Fruit fly (Drosophila melanogaster) whole organism, embryonic: ENCODE results near the gene CG34427.

Source experiments
- Atf-2 ChIP-seq: fragments of 200-800 bp; sonication (Bioruptor generic); optimal IDR thresholded peaks from 2 replicates; lab custom pipeline; 2016; ENCODE audit warnings: missing biosample characterization, missing genetic modification characterization
- CG1024 ChIP-seq: fragments of 200-800 bp; sonication (Bioruptor generic); IDR thresholded peaks from 2 replicates; pipeline ENCODE4 v1.3.6; 2022; ENCODE audit warnings: missing biosample characterization, missing genetic modification characterization
- CG11085 ChIP-seq: fragments of 200-800 bp; sonication (Bioruptor generic); IDR thresholded peaks from 2 replicates; pipeline ENCODE4 v1.3.6; 2022; ENCODE audit warnings: missing biosample characterization, missing genetic modification characterization
- CG11695 ChIP-seq: fragments of 200-800 bp; sonication (Bioruptor generic); IDR thresholded peaks from 3 replicates; pipeline ENCODE4 v1.3.6; 2022; ENCODE audit warnings: missing biosample characterization, missing genetic modification characterization
- CG14667 ChIP-seq: fragments of 200-800 bp; sonication (Bioruptor generic); IDR thresholded peaks from 2 replicates; pipeline ENCODE4 v1.3.6; 2022; ENCODE audit warnings: missing biosample characterization, missing genetic modification characterization
- CG14965 ChIP-seq: fragments of 200-800 bp; sonication (Bioruptor generic); optimal IDR thresholded peaks from 2 replicates; lab custom pipeline; 2016; ENCODE audit warnings: missing biosample characterization, missing genetic modification characterization, borderline replicate concordance
- CG15601 ChIP-seq: fragments of 200-800 bp; sonication (Bioruptor generic); optimal IDR thresholded peaks from 3 replicates; lab custom pipeline; 2019; ENCODE audit warnings: missing biosample characterization, mild to moderate bottlenecking, missing genetic modification characterization, moderate library complexity
- CG16813 ChIP-seq: fragments of 200-800 bp; sonication (Bioruptor generic); IDR thresholded peaks from 3 replicates; pipeline ENCODE4 v1.3.6; 2022; ENCODE audit warnings: missing biosample characterization, missing genetic modification characterization; ENCODE audit not compliant: partially characterized antibody
- CG17359 ChIP-seq: fragments of 200-800 bp; sonication (Bioruptor generic); optimal IDR thresholded peaks from 3 replicates; lab custom pipeline; 2018; ENCODE audit warnings: missing biosample characterization, mild to moderate bottlenecking, missing genetic modification characterization, moderate library complexity
- CG17829 ChIP-seq: fragments of 200-800 bp; optimal IDR thresholded peaks from 2 replicates; lab custom pipeline; 2019; ENCODE audit warnings: missing biosample characterization, mild to moderate bottlenecking, missing genetic modification characterization, moderate library complexity
- CG18262 ChIP-seq: fragments of 200-800 bp; optimal IDR thresholded peaks from 3 replicates; lab custom pipeline; 2019; ENCODE audit warnings: missing biosample characterization, mild to moderate bottlenecking, missing genetic modification characterization, moderate library complexity
- CG18764 ChIP-seq: fragments of 200-800 bp; sonication (Bioruptor generic); optimal IDR thresholded peaks from 3 replicates; lab custom pipeline; 2016; ENCODE audit warnings: missing biosample characterization, missing genetic modification characterization
- CG2120 ChIP-seq: fragments of 200-800 bp; sonication (Bioruptor generic); optimal IDR thresholded peaks from 3 replicates; lab custom pipeline; 2016; ENCODE audit warnings: missing biosample characterization, missing genetic modification characterization
- CG2199 ChIP-seq: fragments of 200-800 bp; sonication (Bioruptor generic); IDR thresholded peaks from 3 replicates; pipeline ENCODE4 v1.3.6; 2022; ENCODE audit warnings: missing biosample characterization, missing genetic modification characterization
- CG31441 ChIP-seq: fragments of 200-800 bp; sonication (Bioruptor generic); IDR thresholded peaks from 2 replicates; pipeline ENCODE4 v1.3.6; 2022; ENCODE audit warnings: missing biosample characterization, missing genetic modification characterization
- CG3995 ChIP-seq: fragments of 200-800 bp; sonication (Bioruptor generic); optimal IDR thresholded peaks from 3 replicates; lab custom pipeline; 2016; ENCODE audit warnings: missing biosample characterization, missing genetic modification characterization
- CG42726 ChIP-seq: fragments of 200-800 bp; sonication (Bioruptor generic); IDR thresholded peaks from 2 replicates; pipeline ENCODE4 v1.3.6; 2022; ENCODE audit warnings: missing biosample characterization, missing genetic modification characterization; ENCODE audit not compliant: partially characterized antibody
- CG7745 ChIP-seq: fragments of 200-800 bp; sonication (Bioruptor generic); optimal IDR thresholded peaks from 2 replicates; lab custom pipeline; 2018; ENCODE audit warnings: missing biosample characterization, mild to moderate bottlenecking, missing genetic modification characterization, moderate library complexity
- CG9817 ChIP-seq: fragments of 200-800 bp; sonication (Bioruptor generic); optimal IDR thresholded peaks from 2 replicates; lab custom pipeline; 2018; ENCODE audit warnings: missing biosample characterization, mild to moderate bottlenecking, missing genetic modification characterization, moderate library complexity
- CG9932 ChIP-seq: fragments of 200-800 bp; sonication (Bioruptor generic); IDR thresholded peaks from 2 replicates; pipeline ENCODE4 v1.3.6; 2022; ENCODE audit warnings: missing biosample characterization, missing genetic modification characterization
- CoRest ChIP-seq: fragments of 200-800 bp; sonication (Bioruptor generic); optimal IDR thresholded peaks from 3 replicates; lab custom pipeline; 2018; ENCODE audit warnings: missing biosample characterization, mild to moderate bottlenecking, missing genetic modification characterization, moderate library complexity
- Doc3 ChIP-seq: fragments of 200-800 bp; sonication (Bioruptor generic); IDR thresholded peaks from 3 replicates; pipeline ENCODE4 v1.3.6; 2022; ENCODE audit warnings: missing biosample characterization, missing genetic modification characterization; ENCODE audit not compliant: partially characterized antibody
- Ets65A ChIP-seq: fragments of 200-800 bp; sonication (Bioruptor generic); peaks from one replicate; lab custom pipeline; 2016; ENCODE audit warnings: missing biosample characterization, missing genetic modification characterization
- Ets97D ChIP-seq: fragments of 200-800 bp; sonication (Bioruptor generic); optimal IDR thresholded peaks from 3 replicates; lab custom pipeline; 2016; ENCODE audit warnings: missing biosample characterization, missing genetic modification characterization
- Fer3 ChIP-seq: fragments of 200-800 bp; sonication (Bioruptor generic); optimal IDR thresholded peaks from 2 replicates; lab custom pipeline; 2018; ENCODE audit warnings: missing biosample characterization, mild to moderate bottlenecking, missing genetic modification characterization, moderate library complexity
- GATAe ChIP-seq: fragments of 200-800 bp; sonication (Bioruptor generic); conservative IDR thresholded peaks from 2 replicates; pipeline ENCODE4 v1.3.6; 2022; ENCODE audit warnings: missing biosample characterization, missing genetic modification characterization
- Hr78 ChIP-seq, 2 experiments: fragments of 200-800 bp in 1 of 2; fragments of >200 bp in 1 of 2; sonication (Bioruptor generic) in 1 of 2; optimal IDR thresholded peaks; 2 replicates each; lab custom pipeline; 2017 to 2019; ENCODE audit warnings: missing biosample characterization in 2 of 2, missing genetic modification characterization in 2 of 2, mild to moderate bottlenecking in 1 of 2, moderate library complexity in 1 of 2
- Lim3 ChIP-seq: fragments of 200-800 bp; sonication (Bioruptor generic); IDR thresholded peaks from 2 replicates; pipeline ENCODE4 v1.3.6; 2022; ENCODE audit warnings: missing biosample characterization, missing genetic modification characterization
- Lpt ChIP-seq: fragments of >200 bp; optimal IDR thresholded peaks from 2 replicates; lab custom pipeline; 2018; ENCODE audit warnings: missing biosample characterization, missing genetic modification characterization
- MBD-R2 ChIP-seq: fragments of 200-800 bp; sonication (Bioruptor generic); IDR thresholded peaks from 2 replicates; pipeline ENCODE4 v1.3.6; 2022; ENCODE audit warnings: missing biosample characterization, missing genetic modification characterization
- Neu2 ChIP-seq: fragments of 200-800 bp; sonication (Bioruptor generic); optimal IDR thresholded peaks from 3 replicates; lab custom pipeline; 2016; ENCODE audit warnings: missing biosample characterization, missing genetic modification characterization, borderline replicate concordance
- Rx ChIP-seq: fragments of 200-800 bp; sonication (Bioruptor generic); IDR thresholded peaks from 2 replicates; pipeline ENCODE4 v1.3.6; 2022; ENCODE audit warnings: missing biosample characterization, missing genetic modification characterization
- TFAM ChIP-seq: fragments of 200-800 bp; sonication (Bioruptor generic); optimal IDR thresholded peaks from 2 replicates; lab custom pipeline; 2017; ENCODE audit warnings: missing biosample characterization, missing genetic modification characterization, inconsistent platforms
- Xrp1 ChIP-seq: fragments of 200-800 bp; sonication (Bioruptor generic); IDR thresholded peaks from 2 replicates; pipeline ENCODE4 v1.3.6; 2022; ENCODE audit warnings: missing biosample characterization, missing genetic modification characterization
- chinmo ChIP-seq: fragments of 200-800 bp; sonication (Bioruptor generic); IDR thresholded peaks from 4 replicates; pipeline ENCODE4 v1.3.6; 2022; ENCODE audit warnings: missing biosample characterization, missing genetic modification characterization; ENCODE audit not compliant: partially characterized antibody
- en ChIP-seq: fragments of 200-800 bp; sonication (Bioruptor generic); optimal IDR thresholded peaks from 2 replicates; lab custom pipeline; 2016; ENCODE audit warnings: missing biosample characterization, missing genetic modification characterization
- fu2 ChIP-seq: fragments of 200-800 bp; sonication (Bioruptor generic); optimal IDR thresholded peaks from 2 replicates; lab custom pipeline; 2016; ENCODE audit warnings: missing biosample characterization, missing genetic modification characterization
- gfzf ChIP-seq: fragments of 200-800 bp; sonication (Bioruptor generic); optimal IDR thresholded peaks from 2 replicates; lab custom pipeline; 2016; ENCODE audit warnings: missing biosample characterization, mild to moderate bottlenecking, missing genetic modification characterization, moderate library complexity
- ken ChIP-seq: fragments of 200-800 bp; sonication (Bioruptor generic); IDR thresholded peaks from 3 replicates; pipeline ENCODE4 v1.3.6; 2022; ENCODE audit warnings: missing biosample characterization, missing genetic modification characterization
- lov ChIP-seq, 2 experiments: fragments of 200-800 bp in 1 of 2; fragments of >200 bp in 1 of 2; sonication (Bioruptor generic) in 1 of 2; IDR thresholded peaks in 1 of 2; optimal IDR thresholded peaks in 1 of 2; 2 replicates in 1 of 2; 3 replicates in 1 of 2; pipeline versions ENCODE4 v1.3.6 to Lab custom; 2017 to 2022; ENCODE audit warnings: missing biosample characterization in 1 of 2, missing genetic modification characterization in 1 of 2
- mld ChIP-seq: fragments of 200-800 bp; sonication (Bioruptor generic); IDR thresholded peaks from 3 replicates; pipeline ENCODE4 v1.3.6; 2022; ENCODE audit warnings: missing biosample characterization, missing genetic modification characterization; ENCODE audit not compliant: partially characterized antibody
- nerfin-1 ChIP-seq: fragments of 200-800 bp; sonication (Bioruptor generic); optimal IDR thresholded peaks from 3 replicates; lab custom pipeline; 2019; ENCODE audit warnings: missing biosample characterization, mild to moderate bottlenecking, missing genetic modification characterization, moderate library complexity
- p53 ChIP-seq: fragments of 200-800 bp; sonication (Bioruptor generic); optimal IDR thresholded peaks from 2 replicates; lab custom pipeline; 2016; ENCODE audit warnings: missing biosample characterization, missing genetic modification characterization
- peb ChIP-seq: fragments of 200-800 bp; sonication (Bioruptor generic); IDR thresholded peaks from 2 replicates; pipeline ENCODE4 v1.3.6; 2022; ENCODE audit warnings: missing biosample characterization, missing genetic modification characterization
- pho ChIP-seq: fragments of 200-800 bp; sonication (Bioruptor generic); optimal IDR thresholded peaks from 2 replicates; lab custom pipeline; 2016; ENCODE audit warnings: missing biosample characterization, missing genetic modification characterization
- psq ChIP-seq: fragments of 200-800 bp; sonication (Bioruptor generic); optimal IDR thresholded peaks from 2 replicates; lab custom pipeline; 2017; ENCODE audit warnings: missing biosample characterization, missing genetic modification characterization
- seq ChIP-seq: fragments of 200-800 bp; sonication (Bioruptor generic); IDR thresholded peaks from 2 replicates; pipeline ENCODE4 v1.3.6; 2022; ENCODE audit warnings: missing biosample characterization, missing genetic modification characterization
- trh ChIP-seq: fragments of 200-800 bp; sonication (Bioruptor generic); optimal IDR thresholded peaks from 2 replicates; lab custom pipeline; 2016; ENCODE audit warnings: missing biosample characterization, missing genetic modification characterization
- tup ChIP-seq: fragments of 200-800 bp; sonication (Bioruptor generic); optimal IDR thresholded peaks from 2 replicates; lab custom pipeline; 2016; ENCODE audit warnings: missing biosample characterization, mild to moderate bottlenecking, missing genetic modification characterization, moderate library complexity

The CG34427 gene

DNA sequence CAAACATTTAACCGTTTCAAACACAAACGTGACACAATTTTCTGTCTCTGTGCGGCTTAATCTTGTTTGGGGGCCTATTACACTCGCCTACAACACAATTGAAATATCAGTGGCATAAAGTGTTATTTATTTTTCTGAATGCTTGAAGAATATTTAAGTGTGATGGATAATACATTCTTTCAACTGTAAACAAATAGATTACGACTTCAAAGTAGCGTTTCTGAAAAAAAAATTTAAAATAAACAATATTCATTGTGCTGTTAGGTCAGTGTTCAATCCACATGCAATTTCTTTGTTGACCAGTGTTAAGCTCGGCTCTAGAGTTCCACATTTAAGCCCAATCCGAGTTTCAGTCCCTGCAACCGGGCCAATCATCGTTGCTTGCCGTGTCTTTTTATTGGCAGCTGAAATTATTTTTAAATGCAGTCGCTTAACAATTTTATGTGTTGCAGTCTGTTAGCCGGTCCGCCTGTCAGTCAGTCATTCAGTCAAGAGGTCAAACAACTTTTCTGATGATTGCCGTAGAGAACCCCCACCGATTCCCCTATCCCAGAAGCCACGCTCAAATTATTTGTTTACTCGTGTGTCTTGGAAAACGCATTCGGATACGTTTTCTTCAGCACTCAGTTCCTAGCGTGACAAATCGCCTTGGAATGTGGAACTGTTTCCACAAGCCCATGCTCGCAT lies 31.4 kb upstream of the CG34427 start (continued):
- no peak for TF ChIP-seq CG11085 (GFP tag; lab: Robert Waterston, UW)
- no peak for TF ChIP-seq CG2120 (GFP tag; lab: Kevin White, UChicago)
- peak; percentile 38; the same call in 1 of the 2 replicates for TF ChIP-seq CG14667 (GFP tag; lab: Robert Waterston, UW)
- peak; percentile 48 for TF ChIP-seq CG18764 (GFP tag; lab: Kevin White, UChicago)
- no peak for TF ChIP-seq Ets65A (GFP tag; lab: Kevin White, UChicago)
- peak; percentile 35; the same call in 1 of the 2 replicates for TF ChIP-seq Rx
- no peak for TF ChIP-seq p53
- no peak for TF ChIP-seq Ets97D
- peak; percentile 58 for TF ChIP-seq en (GFP tag; lab: Kevin White, UChicago)
- TF ChIP-seq CG17829 (tag; lab: Kevin White, UChicago): peak; percentile 81
- peak; percentile 53 for TF ChIP-seq Atf-2
- TF ChIP-seq ken: peak; percentile 22; the same call in 1 of the 3 replicates
- TF ChIP-seq CG31441: peak; percentile 86
- no peak for TF ChIP-seq Doc3 (GFP tag; lab: Robert Waterston, UW)
- TF ChIP-seq seq: peak; percentile 76
- no peak for TF ChIP-seq chinmo (GFP tag; lab: Robert Waterston, UW)
- TF ChIP-seq CG7745 (tag; lab: Kevin White, UChicago): no peak
- TF ChIP-seq CG18262 (tag; lab: Kevin White, UChicago): peak; percentile 86
- peak; percentile 35 for TF ChIP-seq trh
- TF ChIP-seq Fer3 (tag; lab: Kevin White, UChicago): peak; percentile 55
- no peak for TF ChIP-seq CG2199 (GFP tag; lab: Robert Waterston, UW)
- TF ChIP-seq MBD-R2 (GFP tag; lab: Robert Waterston, UW): no peak
- no peak for TF ChIP-seq CG14965 (GFP tag; lab: Kevin White, UChicago)
- TF ChIP-seq Hr78 (GFP tag; optimal IDR thresholded peaks at IDR 0.05; lab: Kevin White, UChicago): peak in 1 of 2 experiments; percentile 73
- no peak for TF ChIP-seq gfzf (GFP tag; lab: Kevin White, UChicago)
- no peak for TF ChIP-seq CG1024
- TF ChIP-seq CoRest: peak; percentile 82
- peak; percentile 88 for TF ChIP-seq Xrp1
- no peak for TF ChIP-seq GATAe (GFP tag; lab: Robert Waterston, UW)
- no peak for TF ChIP-seq CG9932 (GFP tag; lab: Robert Waterston, UW)
- no peak for TF ChIP-seq psq
- TF ChIP-seq CG42726 (GFP tag; lab: Robert Waterston, UW): no peak
- TF ChIP-seq CG9817 (tag; lab: Kevin White, UChicago): peak; percentile 39
- TF ChIP-seq CG3995 (GFP tag; lab: Kevin White, UChicago): no peak
- TF ChIP-seq Neu2 (GFP tag; lab: Kevin White, UChicago): no peak
- TF ChIP-seq TFAM (GFP tag; lab: Kevin White, UChicago): no peak
- peak; percentile 79 for TF ChIP-seq CG17359 (tag; lab: Kevin White, UChicago)
- TF ChIP-seq Lim3 (GFP tag; lab: Robert Waterston, UW): no peak
- TF ChIP-seq mld: no peak
- no peak for TF ChIP-seq Lpt
- peak; percentile 50 for TF ChIP-seq tup (GFP tag; lab: Kevin White, UChicago)
- TF ChIP-seq pho: no peak
- TF ChIP-seq CG11695 (GFP tag; lab: Robert Waterston, UW): peak; percentile 73; the same call in 2 of the 3 replicates
- TF ChIP-seq fu2 (GFP tag; lab: Kevin White, UChicago): no peak
- TF ChIP-seq nerfin-1 (tag; lab: Kevin White, UChicago): peak; percentile 72
- no peak for TF ChIP-seq lov (optimal IDR thresholded peaks at IDR 0.05; lab: Kevin White, UChicago)
- TF ChIP-seq lov (GFP tag; IDR thresholded peaks at IDR 0.05; lab: Robert Waterston, UW): peak; percentile 65; the same call in 1 of the 3 replicates
- no peak for TF ChIP-seq CG16813 (GFP tag; lab: Robert Waterston, UW)
- TF ChIP-seq peb: no peak; the same call in 1 of the 2 replicates
- peak; percentile 83 for TF ChIP-seq CG15601
